Worm (Caenorhabditis elegans): Measurements from ENCODE around the gene klp-3.

The klp-3 gene

DNA sequence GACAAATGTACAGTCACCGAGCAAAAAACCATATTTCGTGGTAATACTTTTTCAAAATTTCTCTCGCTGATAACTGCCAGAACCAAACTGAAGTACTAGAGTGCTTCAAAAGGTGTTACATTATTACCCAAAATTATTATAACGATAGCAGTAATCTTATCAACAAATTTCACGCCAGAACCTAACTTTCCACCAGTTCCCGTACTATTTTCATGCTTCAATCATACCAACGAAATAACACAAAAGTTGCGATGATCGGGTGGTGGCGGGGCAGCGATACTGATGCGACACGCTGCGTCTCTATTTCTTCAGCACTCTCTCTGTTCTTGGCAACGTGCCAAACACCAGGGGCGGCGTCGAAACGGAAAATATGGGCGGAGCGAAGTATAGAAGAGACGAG lies 33.2 kb upstream of the klp-3 start:
- peak; percentile 55 for TF ChIP-seq nhr-90 (tag; optimal IDR thresholded peaks at IDR 0.05; ENCODE audit: poor library complexity)
- TF ChIP-seq nhr-47 (tag; optimal IDR thresholded peaks at IDR 0.05), result peak; percentile 36
- peak; percentile 17 to 20 for TF ChIP-seq lsy-2 (tag; optimal IDR thresholded peaks at IDR 0.05)
- no peak for TF ChIP-seq isw-1 (GFP tag; IDR thresholded peaks at IDR 0.05)
- no peak for TF ChIP-seq unc-30 (tag; optimal IDR thresholded peaks at IDR 0.05)
- peak; percentile 94 for TF ChIP-seq elt-2 (tag; optimal IDR thresholded peaks at IDR 0.05)
- no peak for TF ChIP-seq ama-1 (optimal IDR thresholded peaks at IDR 0.05)
- no peak for TF ChIP-seq ces-1 (GFP tag; optimal IDR thresholded peaks at IDR 0.05)
- TF ChIP-seq grh-1 (GFP tag; IDR thresholded peaks at IDR 0.05), result 0 out of 2 replicates have a peak, but pooled peaks have one; percentile 6
- peak; percentile 25 for TF ChIP-seq tlp-1 (tag; optimal IDR thresholded peaks at IDR 0.05)
- TF ChIP-seq F16B12.6 (tag; optimal IDR thresholded peaks at IDR 0.05), result no peak
- TF ChIP-seq swsn-7 (tag; optimal IDR thresholded peaks at IDR 0.05), result peak; percentile 40
- peak; percentile 52 for TF ChIP-seq nhr-20 (tag; optimal IDR thresholded peaks at IDR 0.05)
- TF ChIP-seq pqm-1 (tag; optimal IDR thresholded peaks at IDR 0.05), result peak; percentile 38
- TF ChIP-seq rnt-1 (tag; optimal IDR thresholded peaks at IDR 0.05), result peak; percentile 66
- peak; percentile 57 for TF ChIP-seq blmp-1 (tag; optimal IDR thresholded peaks at IDR 0.05)
- peak in 1 of 6 experiments; percentile 4 for TF ChIP-seq elt-3 (tag; optimal IDR thresholded peaks at IDR 0.05)
- no peak for TF ChIP-seq nhr-237 (tag; optimal IDR thresholded peaks at IDR 0.05)
- no peak for TF ChIP-seq aly-2 (tag; optimal IDR thresholded peaks at IDR 0.05)
- TF ChIP-seq nhr-28 (tag; optimal IDR thresholded peaks at IDR 0.05), result no peak
- peak; percentile 86 for TF ChIP-seq nhr-85 (tag)
- peak in 1 of 2 experiments; percentile 39 for TF ChIP-seq mdl-1 (tag; optimal IDR thresholded peaks at IDR 0.05)
- TF ChIP-seq tbx-2 (tag; optimal IDR thresholded peaks at IDR 0.05), result peak; percentile 7
- no peak for TF ChIP-seq ztf-11 (tag; optimal IDR thresholded peaks at IDR 0.05)
- TF ChIP-seq fkh-4 (tag; optimal IDR thresholded peaks at IDR 0.05; ENCODE audit: borderline replicate concordance), result no peak
- TF ChIP-seq nhr-71 (tag; optimal IDR thresholded peaks at IDR 0.05), result peak; percentile 70
- TF ChIP-seq snu-23 (GFP tag; optimal IDR thresholded peaks at IDR 0.05), result peak; percentile 45
- TF ChIP-seq lin-35 (GFP tag; optimal IDR thresholded peaks at IDR 0.05), result peak in 1 of 2 experiments; percentile 61
- peak; percentile 78 for TF ChIP-seq lin-14 (GFP tag; optimal IDR thresholded peaks at IDR 0.05)
- peak; percentile 58 for TF ChIP-seq nhr-19 (GFP tag; conservative IDR thresholded peaks at IDR 0.05)
- TF ChIP-seq irx-1 (tag; optimal IDR thresholded peaks at IDR 0.05), result peak; percentile 13
- TF ChIP-seq efl-1 (optimal IDR thresholded peaks at IDR 0.05), result peak in 1 of 2 experiments; percentile 13
- peak in 1 of 2 experiments; percentile 94 for TF ChIP-seq efl-1 (GFP tag; optimal IDR thresholded peaks at IDR 0.05 in 1 of 2)

DNA sequence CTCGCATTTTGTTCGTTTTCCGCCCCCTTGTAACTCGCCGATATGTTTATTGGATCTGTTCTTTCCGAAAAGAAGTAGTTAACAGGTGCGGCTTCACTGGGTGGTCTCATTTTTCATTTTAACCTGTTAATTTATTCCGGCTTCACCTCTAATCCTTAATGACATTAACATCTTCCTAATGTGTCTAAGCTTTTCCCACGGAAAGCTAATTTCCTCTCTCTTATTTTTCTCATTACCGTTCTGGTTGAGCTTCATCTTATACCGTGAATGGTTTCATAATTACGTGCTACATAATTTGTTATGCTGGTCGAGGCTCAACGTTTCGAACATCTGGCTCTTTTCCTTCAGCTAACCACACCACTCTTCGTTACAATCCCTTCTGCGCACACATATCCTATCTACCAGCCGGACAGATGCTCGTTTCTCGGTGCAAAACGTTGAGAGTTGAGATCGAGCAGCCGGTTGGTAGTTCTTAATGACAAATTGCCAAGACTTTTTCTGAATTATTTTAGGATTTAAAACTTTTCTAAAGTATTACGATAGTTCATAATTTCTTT lies 32.7 kb upstream of the klp-3 start:
- TF ChIP-seq zip-4 (GFP tag; optimal IDR thresholded peaks at IDR 0.05) (no peak), efl-1 (optimal IDR thresholded peaks at IDR 0.05) (no peak), efl-1 (GFP tag; optimal IDR thresholded peaks at IDR 0.05 in 1 of 2) (peak in 1 of 2 experiments; percentile 38)

DNA sequence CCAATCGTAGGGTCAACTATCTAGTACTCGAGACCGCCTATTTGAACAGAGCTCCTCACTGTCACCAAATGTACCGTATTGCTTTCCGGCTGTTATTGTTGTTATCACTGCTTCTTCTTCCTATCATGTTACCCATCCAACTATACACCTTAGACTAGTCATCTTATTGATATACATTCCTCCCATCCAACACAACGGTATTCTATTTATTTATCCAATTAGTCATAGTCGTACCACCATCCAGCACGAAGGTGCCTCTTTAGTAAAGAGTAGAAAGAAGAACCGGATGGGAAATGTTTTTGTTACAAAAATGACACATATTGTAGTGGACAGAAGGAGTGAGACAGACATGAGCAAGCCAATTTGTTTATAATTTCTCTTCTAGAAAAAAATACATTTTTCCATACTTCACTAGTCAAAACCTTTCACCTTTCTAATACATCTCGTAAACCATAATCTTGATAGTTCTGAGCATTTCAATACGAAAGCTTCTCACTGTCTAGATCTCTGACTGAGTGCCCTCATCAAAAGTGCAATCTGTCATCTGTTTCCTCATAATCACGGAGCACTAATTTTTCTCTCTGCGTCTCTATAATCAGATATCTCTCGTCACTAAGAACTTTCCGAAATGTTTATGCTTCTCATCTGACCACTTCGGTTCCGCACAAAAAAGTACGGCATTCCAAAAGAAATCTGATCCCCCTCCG lies 31.8 kb upstream of the klp-3 start:
- TF ChIP-seq unc-130 (tag; optimal IDR thresholded peaks at IDR 0.05), result no peak
- TF ChIP-seq efl-1 (optimal IDR thresholded peaks at IDR 0.05), result no peak
- peak in 1 of 2 experiments; percentile 50 for TF ChIP-seq efl-1 (GFP tag; optimal IDR thresholded peaks at IDR 0.05 in 1 of 2)
- TF ChIP-seq sox-4 (tag; optimal IDR thresholded peaks at IDR 0.05), result no peak
- no peak for TF ChIP-seq mab-9 (GFP tag; IDR thresholded peaks at IDR 0.05)
- TF ChIP-seq nhr-19 (GFP tag; conservative IDR thresholded peaks at IDR 0.05), result no peak
